Worm (Caenorhabditis elegans) whole organism, L1 larva: ENCODE measurements around the gene lsm-4.

Source experiments
- pqm-1 ChIP-seq: sonication (generic microtip); optimal IDR thresholded peaks from 3 replicates; lab custom pipeline; 2017; ENCODE audit warnings: missing biosample characterization, missing genetic modification characterization
- swsn-7 ChIP-seq: sonication (generic microtip); optimal IDR thresholded peaks from 2 replicates; lab custom pipeline; 2016; ENCODE audit warnings: missing genetic modification characterization, missing compliant biosample characterization
- vab-15 ChIP-seq: sonication (generic microtip); optimal IDR thresholded peaks from 2 replicates; lab custom pipeline; 2017; ENCODE audit warnings: missing genotype, mild to moderate bottlenecking, missing genetic modification characterization, missing compliant biosample characterization

DNA sequence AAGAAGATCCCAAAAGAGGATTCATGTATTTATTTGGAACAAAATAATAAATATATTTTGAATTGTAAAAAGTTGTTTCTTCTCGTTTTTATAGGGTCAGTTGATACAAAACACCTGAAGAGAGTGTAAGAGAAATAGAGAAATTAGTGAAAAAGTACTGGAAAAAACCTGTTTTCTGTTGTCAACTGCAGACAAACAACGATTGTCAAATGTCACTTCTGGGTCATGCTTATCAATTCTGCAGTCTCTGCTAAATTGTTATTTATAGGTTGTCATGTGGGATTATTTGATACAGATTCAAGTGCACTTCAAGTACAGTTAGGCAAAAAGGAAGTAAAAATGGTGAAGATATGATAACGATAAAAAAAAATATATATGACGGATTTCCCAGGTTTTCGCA, 19.6 kb upstream of the lsm-4 start:
- TF ChIP-seq pqm-1 (no peak), swsn-7 (tag; lab: Kevin White, UChicago) (no peak), vab-15 (tag; lab: Kevin White, UChicago) (no peak)
